Fruit fly (Drosophila melanogaster) whole organism, embryonic: ENCODE measurements around the gene Prp5.
A peak's percentile ranks its signal among the peaks of the same experiment; 100 is the strongest.

Source experiments
- B-H1 ChIP-seq: fragments of 200-800 bp; sonication (Bioruptor generic); IDR thresholded peaks from 3 replicates; pipeline ENCODE4 v1.3.6; 2022; ENCODE audit warnings: missing biosample characterization, missing genetic modification characterization
- BEAF-32 ChIP-seq: fragments of 200-800 bp; sonication (Bioruptor generic); optimal IDR thresholded peaks from 3 replicates; lab custom pipeline; 2017; ENCODE audit warnings: missing biosample characterization, missing genetic modification characterization, mild to moderate bottlenecking, moderate library complexity, missing genetic modification reagents
- CG10147 ChIP-seq: fragments of 200-800 bp; sonication (Bioruptor generic); optimal IDR thresholded peaks from 2 replicates; lab custom pipeline; 2019; ENCODE audit warnings: missing biosample characterization, mild to moderate bottlenecking, missing genetic modification characterization, moderate library complexity
- CG10274 ChIP-seq: fragments of 200-800 bp; sonication (Bioruptor generic); optimal IDR thresholded peaks from 3 replicates; lab custom pipeline; 2017; ENCODE audit warnings: missing biosample characterization, mild to moderate bottlenecking, missing genetic modification characterization
- CG10462 ChIP-seq: fragments of 200-800 bp; sonication (Bioruptor generic); optimal IDR thresholded peaks from 2 replicates; lab custom pipeline; 2016; ENCODE audit warnings: missing biosample characterization, missing genetic modification characterization
- CG10959 ChIP-seq: fragments of 200-800 bp; sonication (Bioruptor generic); IDR thresholded peaks from 2 replicates; pipeline ENCODE4 v1.3.6; 2022; ENCODE audit warnings: missing biosample characterization, missing genetic modification characterization
- CG11695 ChIP-seq: fragments of 200-800 bp; sonication (Bioruptor generic); IDR thresholded peaks from 3 replicates; pipeline ENCODE4 v1.3.6; 2022; ENCODE audit warnings: missing biosample characterization, missing genetic modification characterization
- CG12659 ChIP-seq: fragments of 200-800 bp; sonication (Bioruptor generic); optimal IDR thresholded peaks from 3 replicates; lab custom pipeline; 2017; ENCODE audit warnings: mild to moderate bottlenecking, missing biosample characterization, missing genetic modification reagents, missing genetic modification characterization
- CG15696 ChIP-seq: fragments of 200-800 bp; sonication (Bioruptor generic); optimal IDR thresholded peaks from 2 replicates; lab custom pipeline; 2019; ENCODE audit warnings: missing biosample characterization, mild to moderate bottlenecking, missing genetic modification characterization, moderate library complexity
- CG17361 ChIP-seq: fragments of 200-800 bp; sonication (Bioruptor generic); IDR thresholded peaks from 3 replicates; pipeline ENCODE4 v1.3.6; 2022; ENCODE audit warnings: missing biosample characterization, missing genetic modification characterization
- CG2129 ChIP-seq: fragments of 200-800 bp; sonication (Bioruptor generic); IDR thresholded peaks from 2 replicates; pipeline ENCODE4 v1.3.6; 2022; ENCODE audit warnings: missing biosample characterization, missing genetic modification characterization; ENCODE audit not compliant: partially characterized antibody
- CG31365 ChIP-seq: fragments of 200-800 bp; sonication (Bioruptor generic); optimal IDR thresholded peaks from 2 replicates; lab custom pipeline; 2018; ENCODE audit warnings: missing biosample characterization, mild to moderate bottlenecking, missing genetic modification characterization
- CG3726 ChIP-seq: fragments of 200-800 bp; sonication (Bioruptor generic); IDR thresholded peaks from 3 replicates; pipeline ENCODE4, ENCODE4 v1.3.6; 2022; ENCODE audit warnings: missing biosample characterization, missing genetic modification characterization
- CG3847 ChIP-seq: fragments of 200-800 bp; sonication (Bioruptor generic); IDR thresholded peaks from 2 replicates; pipeline ENCODE4 v1.3.6; 2022; ENCODE audit warnings: missing biosample characterization, missing genetic modification characterization
- CG4617 ChIP-seq: fragments of 200-800 bp; sonication (Bioruptor generic); optimal IDR thresholded peaks from 3 replicates; lab custom pipeline; 2016; ENCODE audit warnings: missing biosample characterization, missing genetic modification characterization, borderline replicate concordance
- CG5245 ChIP-seq: fragments of 200-800 bp; sonication (Bioruptor generic); optimal IDR thresholded peaks from 3 replicates; lab custom pipeline; 2016; ENCODE audit warnings: missing biosample characterization, missing genetic modification characterization
- CG5953 ChIP-seq: fragments of 200-800 bp; sonication (Bioruptor generic); IDR thresholded peaks from 2 replicates; pipeline ENCODE4 v1.3.6; 2022; ENCODE audit warnings: missing biosample characterization, missing genetic modification characterization
- CG7271 ChIP-seq: fragments of 200-800 bp; sonication (Bioruptor generic); optimal IDR thresholded peaks from 2 replicates; lab custom pipeline; 2018; ENCODE audit warnings: missing biosample characterization, mild to moderate bottlenecking, missing genetic modification characterization, moderate library complexity
- CG9932 ChIP-seq: fragments of 200-800 bp; sonication (Bioruptor generic); IDR thresholded peaks from 2 replicates; pipeline ENCODE4 v1.3.6; 2022; ENCODE audit warnings: missing biosample characterization, missing genetic modification characterization
- D19A ChIP-seq: fragments of 200-800 bp; optimal IDR thresholded peaks from 3 replicates; lab custom pipeline; 2019; ENCODE audit warnings: missing biosample characterization, mild to moderate bottlenecking, missing genetic modification characterization, moderate library complexity
- Ets97D ChIP-seq: fragments of 200-800 bp; sonication (Bioruptor generic); optimal IDR thresholded peaks from 3 replicates; lab custom pipeline; 2016; ENCODE audit warnings: missing biosample characterization, missing genetic modification characterization
- Fer3 ChIP-seq: fragments of 200-800 bp; sonication (Bioruptor generic); optimal IDR thresholded peaks from 2 replicates; lab custom pipeline; 2018; ENCODE audit warnings: missing biosample characterization, mild to moderate bottlenecking, missing genetic modification characterization, moderate library complexity
- HLH3B ChIP-seq: fragments of 200-800 bp; sonication (Bioruptor generic); IDR thresholded peaks from 2 replicates; pipeline ENCODE4 v1.3.6; 2022; ENCODE audit warnings: missing biosample characterization, missing genetic modification characterization
- Hand ChIP-seq: fragments of 200-800 bp; sonication (Bioruptor generic); optimal IDR thresholded peaks from 2 replicates; lab custom pipeline; 2017; ENCODE audit warnings: mild to moderate bottlenecking, missing biosample characterization, missing genetic modification reagents, missing genetic modification characterization
- Hey ChIP-seq: fragments of 200-800 bp; sonication (Bioruptor generic); optimal IDR thresholded peaks from 3 replicates; lab custom pipeline; 2018; ENCODE audit warnings: missing biosample characterization, mild to moderate bottlenecking, missing genetic modification characterization
- HmgZ ChIP-seq: fragments of 200-800 bp; sonication (Bioruptor generic); optimal IDR thresholded peaks from 2 replicates; lab custom pipeline; 2018; ENCODE audit warnings: missing biosample characterization, mild to moderate bottlenecking, missing genetic modification characterization
- Hr39 ChIP-seq: fragments of >200 bp; optimal IDR thresholded peaks from 2 replicates; lab custom pipeline; 2017
- Hr78 ChIP-seq, 2 experiments: fragments of 200-800 bp in 1 of 2; fragments of >200 bp in 1 of 2; sonication (Bioruptor generic) in 1 of 2; optimal IDR thresholded peaks; 2 replicates each; lab custom pipeline; 2017 to 2019; ENCODE audit warnings: missing biosample characterization in 2 of 2, missing genetic modification characterization in 2 of 2, mild to moderate bottlenecking in 1 of 2, moderate library complexity in 1 of 2
- Lpt ChIP-seq: fragments of >200 bp; optimal IDR thresholded peaks from 2 replicates; lab custom pipeline; 2018; ENCODE audit warnings: missing biosample characterization, missing genetic modification characterization
- Mrtf ChIP-seq: fragments of 200-800 bp; sonication (Bioruptor generic); IDR thresholded peaks from 3 replicates; pipeline ENCODE4 v1.3.6; 2022; ENCODE audit warnings: missing biosample characterization, missing genetic modification characterization
- NC2β ChIP-seq: fragments of 200-800 bp; sonication (Bioruptor generic); optimal IDR thresholded peaks from 2 replicates; lab custom pipeline; 2016; ENCODE audit warnings: missing biosample characterization, missing genetic modification characterization
- Optix ChIP-seq: fragments of 200-800 bp; sonication (Bioruptor generic); IDR thresholded peaks from 3 replicates; pipeline ENCODE4 v1.3.6; 2022; ENCODE audit warnings: missing biosample characterization, missing genetic modification characterization
- Poxn ChIP-seq: fragments of 200-800 bp; sonication (Bioruptor generic); IDR thresholded peaks from 2 replicates; pipeline ENCODE4 v1.3.6; 2022; ENCODE audit warnings: missing biosample characterization, missing genetic modification characterization
- Side ChIP-seq: fragments of 200-800 bp; sonication (Bioruptor generic); optimal IDR thresholded peaks from 2 replicates; lab custom pipeline; 2016; ENCODE audit warnings: missing biosample characterization, missing genetic modification characterization
- bigmax ChIP-seq: fragments of 200-800 bp; sonication (Bioruptor generic); optimal IDR thresholded peaks from 2 replicates; lab custom pipeline; 2018; ENCODE audit warnings: missing biosample characterization, mild to moderate bottlenecking, missing genetic modification characterization
- br ChIP-seq: fragments of >200 bp; optimal IDR thresholded peaks from 2 replicates; lab custom pipeline; 2017
- ci ChIP-seq: fragments of 200-800 bp; sonication (Bioruptor generic); IDR thresholded peaks from 3 replicates; pipeline ENCODE4 v1.3.6; 2022; ENCODE audit warnings: missing biosample characterization, missing genetic modification characterization
- emc ChIP-seq: fragments of 200-800 bp; sonication (Bioruptor generic); optimal IDR thresholded peaks from 2 replicates; lab custom pipeline; 2016; ENCODE audit warnings: missing biosample characterization, missing genetic modification characterization
- eve ChIP-seq, 2 experiments: fragments of >200 bp; optimal IDR thresholded peaks; 2 replicates each; lab custom pipeline; 2017; ENCODE audit warnings: missing biosample characterization in 2 of 2, missing genetic modification characterization in 2 of 2
- ham ChIP-seq: fragments of 200-800 bp; sonication (Bioruptor generic); IDR thresholded peaks from 2 replicates; pipeline ENCODE4 v1.3.6; 2022; ENCODE audit warnings: missing biosample characterization, missing genetic modification characterization
- jigr1 ChIP-seq: fragments of 200-800 bp; sonication (Bioruptor generic); IDR thresholded peaks from 3 replicates; pipeline ENCODE4 v1.3.6; 2022; ENCODE audit warnings: missing biosample characterization, missing genetic modification characterization
- kay ChIP-seq: fragments of 200-800 bp; sonication (Bioruptor generic); optimal IDR thresholded peaks from 2 replicates; lab custom pipeline; 2016; ENCODE audit warnings: missing biosample characterization, missing genetic modification characterization
- ken ChIP-seq: fragments of 200-800 bp; sonication (Bioruptor generic); IDR thresholded peaks from 3 replicates; pipeline ENCODE4 v1.3.6; 2022; ENCODE audit warnings: missing biosample characterization, missing genetic modification characterization
- klu ChIP-seq: fragments of 200-800 bp; sonication (Bioruptor generic); IDR thresholded peaks from 2 replicates; pipeline ENCODE4 v1.3.6; 2022; ENCODE audit warnings: missing biosample characterization, missing genetic modification characterization
- lbe ChIP-seq: fragments of 200-800 bp; sonication (Bioruptor generic); optimal IDR thresholded peaks from 2 replicates; lab custom pipeline; 2016; ENCODE audit warnings: missing biosample characterization, mild to moderate bottlenecking, missing genetic modification characterization
- mirr ChIP-seq: fragments of 200-800 bp; sonication (Bioruptor generic); optimal IDR thresholded peaks from 3 replicates; lab custom pipeline; 2018; ENCODE audit warnings: missing biosample characterization, mild to moderate bottlenecking, missing genetic modification characterization
- oc ChIP-seq: fragments of 200-800 bp; sonication (Bioruptor generic); optimal IDR thresholded peaks from 2 replicates; lab custom pipeline; 2018; ENCODE audit warnings: missing biosample characterization, mild to moderate bottlenecking, missing genetic modification characterization, moderate library complexity
- sens ChIP-seq: fragments of 200-800 bp; sonication (Bioruptor generic); peaks from one replicate; lab custom pipeline; 2016; ENCODE audit warnings: missing biosample characterization, missing genetic modification characterization
- slou ChIP-seq: fragments of 200-800 bp; sonication (Bioruptor generic); optimal IDR thresholded peaks from 3 replicates; lab custom pipeline; 2016; ENCODE audit warnings: missing biosample characterization, missing genetic modification characterization
- tna ChIP-seq: fragments of 200-800 bp; sonication (Bioruptor generic); IDR thresholded peaks from 2 replicates; pipeline ENCODE4 v1.3.6; 2022; ENCODE audit warnings: missing biosample characterization, missing genetic modification characterization; ENCODE audit not compliant: partially characterized antibody

Prp5 gene

dm6 chrX:15298298-15299069, 46.5 kb upstream of the Prp5 start (continued):
- TF ChIP-seq CG10274 (GFP tag; lab: Kevin White, UChicago) (peak; percentile 91), Lpt (GFP tag; lab: Kevin White, UChicago) (no peak), klu (peak; percentile 98), CG10462 (GFP tag; lab: Kevin White, UChicago) (peak; percentile 93), B-H1 (GFP tag; lab: Robert Waterston, UW) (peak; percentile 95), tna (GFP tag; lab: Robert Waterston, UW) (no peak), Optix (GFP tag; lab: Robert Waterston, UW) (peak; percentile 90), CG5953 (peak; percentile 91), sens (GFP tag; lab: Kevin White, UChicago) (peak; percentile 96), HLH3B (peak; percentile 97), oc (peak; percentile 95), br (lab: Kevin White, UChicago) (no peak), CG3847 (GFP tag; lab: Robert Waterston, UW) (peak; percentile 98), ken (peak; percentile 92), ham (GFP tag; lab: Robert Waterston, UW) (peak; percentile 92), Hand (peak; percentile 97), D19A (tag; lab: Kevin White, UChicago) (peak; percentile 95), CG17361 (GFP tag; lab: Robert Waterston, UW) (peak; percentile 99), slou (GFP tag; lab: Kevin White, UChicago) (peak; percentile 97), kay (GFP tag; lab: Kevin White, UChicago) (peak; percentile 94), eve (GFP tag; optimal IDR thresholded peaks at IDR 0.05; lab: Kevin White, UChicago) (peak in 1 of 2 experiments; percentile 99), Hr39 (no peak), Hr78 (GFP tag; optimal IDR thresholded peaks at IDR 0.05; lab: Kevin White, UChicago) (peak in 1 of 2 experiments; percentile 96), mirr (peak; percentile 70), bigmax (GFP tag; lab: Kevin White, UChicago) (peak; percentile 29), CG4617 (peak; percentile 89), CG7271 (tag; lab: Kevin White, UChicago) (peak; percentile 74), Fer3 (peak; percentile 98), Hey (tag; lab: Kevin White, UChicago) (peak; percentile 75), HmgZ (tag; lab: Kevin White, UChicago) (peak; percentile 97), BEAF-32 (GFP tag; lab: Kevin White, UChicago) (peak; percentile 35), emc (GFP tag; lab: Kevin White, UChicago) (peak; percentile 52), Ets97D (GFP tag; lab: Kevin White, UChicago) (peak; percentile 47), CG2129 (GFP tag; lab: Robert Waterston, UW) (no peak), Side (peak; percentile 74), CG11695 (GFP tag; lab: Robert Waterston, UW) (peak; percentile 99), CG3726 (GFP tag; lab: Robert Waterston, UW) (peak; percentile 95), CG9932 (peak; percentile 97), NC2β (GFP tag; lab: Kevin White, UChicago) (peak; percentile 46), CG31365 (tag; lab: Kevin White, UChicago) (peak; percentile 86), lbe (GFP tag; lab: Kevin White, UChicago) (peak; percentile 30), CG5245 (GFP tag; lab: Kevin White, UChicago) (peak; percentile 89), ci (GFP tag; lab: Robert Waterston, UW) (peak; percentile 94), CG10959 (GFP tag; lab: Robert Waterston, UW) (peak; percentile 68), CG12659 (GFP tag; lab: Kevin White, UChicago) (peak; percentile 99), Mrtf (GFP tag; lab: Robert Waterston, UW) (peak; percentile 93), jigr1 (GFP tag; lab: Robert Waterston, UW) (peak; percentile 97), CG15696 (tag; lab: Kevin White, UChicago) (peak; percentile 82), Poxn (GFP tag; lab: Robert Waterston, UW) (peak; percentile 91), CG10147 (peak; percentile 98)
